Fruit fly (Drosophila melanogaster) whole organism, embryonic: ENCODE measurements around the gene CG43184.

Source experiments
- Abd-B ChIP-seq: fragments of 200-800 bp; sonication (Bioruptor generic); optimal IDR thresholded peaks from 2 replicates; lab custom pipeline; 2018; ENCODE audit warnings: missing biosample characterization, mild to moderate bottlenecking, missing genetic modification characterization, moderate library complexity
- Ada2b ChIP-seq: fragments of 200-800 bp; sonication (Bioruptor generic); IDR thresholded peaks from 2 replicates; pipeline ENCODE4 v1.3.6; 2022; ENCODE audit warnings: missing biosample characterization, missing genetic modification characterization
- Blimp-1 ChIP-seq: fragments of 200-800 bp; sonication (Bioruptor generic); optimal IDR thresholded peaks from 3 replicates; lab custom pipeline; 2018; ENCODE audit warnings: missing biosample characterization, missing genetic modification characterization, mild to moderate bottlenecking, moderate library complexity, missing genetic modification reagents
- C15 ChIP-seq: fragments of 200-800 bp; sonication (Bioruptor generic); IDR thresholded peaks from 3 replicates; pipeline ENCODE4 v1.3.6; 2022; ENCODE audit warnings: missing biosample characterization, missing genetic modification characterization
- CG10654 ChIP-seq: fragments of 200-800 bp; sonication (Bioruptor generic); optimal IDR thresholded peaks from 2 replicates; lab custom pipeline; 2016; ENCODE audit warnings: missing biosample characterization, missing genetic modification characterization
- CG11247 ChIP-seq: fragments of 200-800 bp; sonication (Bioruptor generic); IDR thresholded peaks from 2 replicates; pipeline ENCODE4 v1.3.6; 2022; ENCODE audit warnings: missing biosample characterization, missing genetic modification characterization
- CG14667 ChIP-seq: fragments of 200-800 bp; sonication (Bioruptor generic); IDR thresholded peaks from 2 replicates; pipeline ENCODE4 v1.3.6; 2022; ENCODE audit warnings: missing biosample characterization, missing genetic modification characterization
- CG1602 ChIP-seq: fragments of 200-800 bp; sonication (Bioruptor generic); optimal IDR thresholded peaks from 3 replicates; lab custom pipeline; 2016; ENCODE audit warnings: missing biosample characterization, missing genetic modification characterization
- CG17568 ChIP-seq: fragments of 200-800 bp; sonication (Bioruptor generic); optimal IDR thresholded peaks from 2 replicates; lab custom pipeline; 2018; ENCODE audit warnings: missing biosample characterization, mild to moderate bottlenecking, missing genetic modification characterization, moderate library complexity
- CG17912 ChIP-seq: fragments of 200-800 bp; sonication (Bioruptor generic); optimal IDR thresholded peaks from 2 replicates; lab custom pipeline; 2018; ENCODE audit warnings: missing biosample characterization, mild to moderate bottlenecking, missing genetic modification characterization
- CG2199 ChIP-seq: fragments of 200-800 bp; sonication (Bioruptor generic); IDR thresholded peaks from 3 replicates; pipeline ENCODE4 v1.3.6; 2022; ENCODE audit warnings: missing biosample characterization, missing genetic modification characterization
- CG2678 ChIP-seq: fragments of 200-800 bp; sonication (Bioruptor generic); optimal IDR thresholded peaks from 3 replicates; lab custom pipeline; 2019; ENCODE audit warnings: missing biosample characterization, mild to moderate bottlenecking, missing genetic modification characterization, moderate library complexity
- CG2712 ChIP-seq: fragments of 200-800 bp; optimal IDR thresholded peaks from 3 replicates; lab custom pipeline; 2019; ENCODE audit warnings: missing biosample characterization, mild to moderate bottlenecking, missing genetic modification characterization, moderate library complexity
- CG2875 ChIP-seq: fragments of 200-800 bp; sonication (Bioruptor generic); optimal IDR thresholded peaks from 2 replicates; lab custom pipeline; 2017; ENCODE audit warnings: missing biosample characterization, mild to moderate bottlenecking, missing genetic modification characterization, missing genetic modification reagents
- CG30403 ChIP-seq: fragments of 200-800 bp; sonication (Bioruptor generic); optimal IDR thresholded peaks from 3 replicates; lab custom pipeline; 2016; ENCODE audit warnings: missing biosample characterization, missing genetic modification characterization
- CG33213 ChIP-seq: fragments of 200-800 bp; sonication (Bioruptor generic); optimal IDR thresholded peaks from 3 replicates; lab custom pipeline; 2016; ENCODE audit warnings: missing biosample characterization, missing genetic modification characterization
- CG4820 ChIP-seq: fragments of 200-800 bp; sonication (Bioruptor generic); optimal IDR thresholded peaks from 3 replicates; lab custom pipeline; 2016; ENCODE audit warnings: missing biosample characterization, missing genetic modification characterization
- CG4854 ChIP-seq: fragments of 200-800 bp; sonication (Bioruptor generic); optimal IDR thresholded peaks from 2 replicates; lab custom pipeline; 2016; ENCODE audit warnings: missing biosample characterization, missing genetic modification characterization, inconsistent platforms
- CG6254 ChIP-seq: fragments of 200-800 bp; sonication (Bioruptor generic); optimal IDR thresholded peaks from 3 replicates; lab custom pipeline; 2017; ENCODE audit warnings: mild to moderate bottlenecking, missing biosample characterization, missing genetic modification reagents, missing genetic modification characterization
- CG8478 ChIP-seq: fragments of >200 bp; optimal IDR thresholded peaks from 2 replicates; lab custom pipeline; 2018
- CG8924 ChIP-seq: fragments of 200-800 bp; optimal IDR thresholded peaks from 3 replicates; lab custom pipeline; 2019; ENCODE audit warnings: missing biosample characterization, mild to moderate bottlenecking, missing genetic modification characterization, moderate library complexity
- CG9215 ChIP-seq: fragments of 200-800 bp; sonication (Bioruptor generic); IDR thresholded peaks from 2 replicates; pipeline ENCODE4 v1.3.6; 2022; ENCODE audit warnings: missing biosample characterization, missing genetic modification characterization
- CG9817 ChIP-seq: fragments of 200-800 bp; sonication (Bioruptor generic); optimal IDR thresholded peaks from 2 replicates; lab custom pipeline; 2018; ENCODE audit warnings: missing biosample characterization, mild to moderate bottlenecking, missing genetic modification characterization, moderate library complexity
- CG9876 ChIP-seq: fragments of 200-800 bp; sonication (Bioruptor generic); optimal IDR thresholded peaks from 2 replicates; lab custom pipeline; 2016; ENCODE audit warnings: missing biosample characterization, missing genetic modification characterization
- HHEX ChIP-seq: fragments of 200-800 bp; sonication (Bioruptor generic); optimal IDR thresholded peaks from 3 replicates; lab custom pipeline; 2017; ENCODE audit warnings: missing biosample characterization, mild to moderate bottlenecking, missing genetic modification characterization, missing genetic modification reagents
- HLH3B ChIP-seq: fragments of 200-800 bp; sonication (Bioruptor generic); IDR thresholded peaks from 2 replicates; pipeline ENCODE4 v1.3.6; 2022; ENCODE audit warnings: missing biosample characterization, missing genetic modification characterization
- Lhr ChIP-seq: fragments of 200-800 bp; sonication (Bioruptor generic); optimal IDR thresholded peaks from 3 replicates; lab custom pipeline; 2017; ENCODE audit warnings: mild to moderate bottlenecking, missing biosample characterization, missing genetic modification reagents, missing genetic modification characterization
- Lim3 ChIP-seq: fragments of 200-800 bp; sonication (Bioruptor generic); IDR thresholded peaks from 2 replicates; pipeline ENCODE4 v1.3.6; 2022; ENCODE audit warnings: missing biosample characterization, missing genetic modification characterization
- MBD-R2 ChIP-seq: fragments of 200-800 bp; sonication (Bioruptor generic); IDR thresholded peaks from 2 replicates; pipeline ENCODE4 v1.3.6; 2022; ENCODE audit warnings: missing biosample characterization, missing genetic modification characterization
- Nf-YC ChIP-seq: fragments of 200-800 bp; optimal IDR thresholded peaks from 3 replicates; lab custom pipeline; 2019; ENCODE audit warnings: missing biosample characterization, mild to moderate bottlenecking, missing genetic modification characterization, moderate library complexity
- Opbp ChIP-seq: fragments of 200-800 bp; sonication (Bioruptor generic); IDR thresholded peaks from 3 replicates; pipeline ENCODE4 v1.3.6; 2022; ENCODE audit warnings: missing biosample characterization, missing genetic modification characterization; ENCODE audit not compliant: partially characterized antibody
- Stat92E ChIP-seq, 3 experiments: fragments of >200 bp in 2 of 3; fragments of 200-800 bp in 1 of 3; sonication (Bioruptor generic) in 1 of 3; optimal IDR thresholded peaks; 2 replicates each; lab custom pipeline; 2017 to 2019; ENCODE audit warnings: missing biosample characterization in 3 of 3, missing genetic modification characterization in 3 of 3, mild to moderate bottlenecking in 1 of 3, moderate library complexity in 1 of 3
- Xrp1 ChIP-seq: fragments of 200-800 bp; sonication (Bioruptor generic); IDR thresholded peaks from 2 replicates; pipeline ENCODE4 v1.3.6; 2022; ENCODE audit warnings: missing biosample characterization, missing genetic modification characterization
- ab ChIP-seq: fragments of 200-800 bp; sonication (Bioruptor generic); optimal IDR thresholded peaks from 2 replicates; lab custom pipeline; 2016; ENCODE audit warnings: missing biosample characterization, missing genetic modification characterization
- ase ChIP-seq: fragments of 200-800 bp; sonication (Bioruptor generic); IDR thresholded peaks from 3 replicates; pipeline ENCODE4 v1.3.6; 2022; ENCODE audit warnings: missing biosample characterization, missing genetic modification characterization
- btn ChIP-seq: fragments of 200-800 bp; sonication (Bioruptor generic); optimal IDR thresholded peaks from 2 replicates; lab custom pipeline; 2016; ENCODE audit warnings: missing biosample characterization, missing genetic modification characterization
- cad ChIP-seq: fragments of >200 bp; optimal IDR thresholded peaks from 2 replicates; lab custom pipeline; 2017; ENCODE audit warnings: missing biosample characterization, missing genetic modification characterization
- crol ChIP-seq: fragments of 200-800 bp; sonication (Bioruptor generic); IDR thresholded peaks from 2 replicates; pipeline ENCODE4 v1.3.6; 2022; ENCODE audit warnings: missing biosample characterization, missing genetic modification characterization
- cwo ChIP-seq: fragments of 200-800 bp; sonication (Bioruptor generic); optimal IDR thresholded peaks from 3 replicates; lab custom pipeline; 2017; ENCODE audit warnings: missing biosample characterization, missing genetic modification characterization, mild to moderate bottlenecking, moderate library complexity, missing genetic modification reagents
- gem ChIP-seq: fragments of 200-800 bp; sonication (Bioruptor generic); optimal IDR thresholded peaks from 2 replicates; lab custom pipeline; 2019; ENCODE audit warnings: missing biosample characterization, mild to moderate bottlenecking, missing genetic modification characterization, moderate library complexity
- gfzf ChIP-seq: fragments of 200-800 bp; sonication (Bioruptor generic); optimal IDR thresholded peaks from 2 replicates; lab custom pipeline; 2016; ENCODE audit warnings: missing biosample characterization, mild to moderate bottlenecking, missing genetic modification characterization, moderate library complexity
- hkb ChIP-seq, 2 experiments: fragments of 200-800 bp in 1 of 2; fragments of >200 bp in 1 of 2; sonication (Bioruptor generic) in 1 of 2; IDR thresholded peaks in 1 of 2; optimal IDR thresholded peaks in 1 of 2; 2 replicates each; pipeline versions ENCODE4 v1.3.6 to Lab custom; 2017 to 2022; ENCODE audit warnings: missing biosample characterization in 1 of 2, missing genetic modification characterization in 1 of 2
- jumu ChIP-seq: fragments of 200-800 bp; sonication (Bioruptor generic); optimal IDR thresholded peaks from 3 replicates; lab custom pipeline; 2016; ENCODE audit warnings: missing biosample characterization, missing genetic modification characterization
- kay ChIP-seq: fragments of 200-800 bp; sonication (Bioruptor generic); optimal IDR thresholded peaks from 2 replicates; lab custom pipeline; 2016; ENCODE audit warnings: missing biosample characterization, missing genetic modification characterization
- kni ChIP-seq: fragments of 200-800 bp; sonication (Bioruptor generic); optimal IDR thresholded peaks from 3 replicates; lab custom pipeline; 2017; ENCODE audit warnings: mild to moderate bottlenecking, missing biosample characterization, missing genetic modification reagents, missing genetic modification characterization
- knrl ChIP-seq: fragments of 200-800 bp; sonication (Bioruptor generic); IDR thresholded peaks from 3 replicates; pipeline ENCODE4 v1.3.6; 2022; ENCODE audit warnings: missing biosample characterization, missing genetic modification characterization; ENCODE audit not compliant: partially characterized antibody
- luna ChIP-seq: fragments of 200-800 bp; sonication (Bioruptor generic); optimal IDR thresholded peaks from 2 replicates; lab custom pipeline; 2016; ENCODE audit warnings: missing biosample characterization, missing genetic modification characterization
- nmo ChIP-seq: fragments of 200-800 bp; sonication (Bioruptor generic); optimal IDR thresholded peaks from 2 replicates; lab custom pipeline; 2018; ENCODE audit warnings: missing biosample characterization, mild to moderate bottlenecking, missing genetic modification characterization, moderate library complexity
- org-1 ChIP-seq: fragments of 200-800 bp; sonication (Bioruptor generic); optimal IDR thresholded peaks from 2 replicates; lab custom pipeline; 2017; ENCODE audit warnings: missing biosample characterization, missing genetic modification characterization
- row ChIP-seq: fragments of 200-800 bp; sonication (Bioruptor generic); IDR thresholded peaks from 3 replicates; pipeline ENCODE4 v1.3.6; 2022; ENCODE audit warnings: missing biosample characterization, missing genetic modification characterization
- ssp ChIP-seq: fragments of 200-800 bp; sonication (Bioruptor generic); IDR thresholded peaks from 2 replicates; pipeline ENCODE4 v1.3.6; 2022; ENCODE audit warnings: missing biosample characterization, missing genetic modification characterization

CG43184 gene

DNA sequence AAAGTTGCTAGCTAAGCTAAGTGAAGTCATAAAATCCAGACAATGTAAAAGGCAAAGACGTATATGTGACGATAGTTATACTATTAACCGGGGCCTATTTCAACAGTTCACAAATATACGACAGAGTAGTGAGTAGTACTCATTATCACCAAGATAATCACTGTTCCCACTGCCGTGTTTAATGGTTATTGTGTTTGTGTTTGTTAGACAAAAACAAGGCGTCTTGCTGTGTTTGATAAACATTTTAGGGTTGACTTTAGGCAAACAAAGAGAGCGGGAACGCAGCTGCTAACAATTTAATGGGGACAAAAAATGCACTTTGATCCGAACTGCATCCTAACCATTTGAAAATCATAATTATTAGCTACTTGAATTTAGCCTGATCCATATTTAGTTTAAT is 27.9 kb downstream of the CG43184 start (continued):
- TF ChIP-seq CG4820: peak; percentile 62
- TF ChIP-seq CG2678 (tag; lab: Kevin White, UChicago): peak; percentile 86
- TF ChIP-seq Stat92E (GFP tag; optimal IDR thresholded peaks at IDR 0.05; lab: Kevin White, UChicago): no peak
- peak; percentile 90 for TF ChIP-seq CG2875 (GFP tag; lab: Kevin White, UChicago)
- no peak for TF ChIP-seq ab
- TF ChIP-seq CG1602 (GFP tag; lab: Kevin White, UChicago): peak; percentile 66
- no peak for TF ChIP-seq gfzf (GFP tag; lab: Kevin White, UChicago)
- no peak for TF ChIP-seq row (GFP tag; lab: Robert Waterston, UW)
- TF ChIP-seq Lim3 (GFP tag; lab: Robert Waterston, UW): no peak
- no peak for TF ChIP-seq Abd-B (GFP tag; lab: Kevin White, UChicago)
- TF ChIP-seq CG4854 (GFP tag; lab: Kevin White, UChicago): peak; percentile 49
- peak; percentile 24 for TF ChIP-seq CG33213 (GFP tag; lab: Kevin White, UChicago)
- TF ChIP-seq CG9876: no peak
- TF ChIP-seq Lhr (GFP tag; lab: Kevin White, UChicago): peak; percentile 82
- no peak for TF ChIP-seq luna (GFP tag; lab: Kevin White, UChicago)
- no peak for TF ChIP-seq nmo (GFP tag; lab: Kevin White, UChicago)
- TF ChIP-seq Opbp (GFP tag; lab: Robert Waterston, UW): no peak
- no peak for TF ChIP-seq CG8478 (lab: Kevin White, UChicago)
- peak; percentile 82 for TF ChIP-seq Blimp-1 (GFP tag; lab: Kevin White, UChicago)
- no peak for TF ChIP-seq CG9215 (GFP tag; lab: Robert Waterston, UW)
- peak; percentile 70 for TF ChIP-seq Xrp1 (GFP tag; lab: Robert Waterston, UW)
- TF ChIP-seq kni (GFP tag; lab: Kevin White, UChicago): no peak
- no peak for TF ChIP-seq ssp
- TF ChIP-seq gem (tag; lab: Kevin White, UChicago): peak; percentile 77
- peak; percentile 77 for TF ChIP-seq HHEX
- no peak for TF ChIP-seq crol
- peak; percentile 80 for TF ChIP-seq CG2712 (tag; lab: Kevin White, UChicago)
- no peak for TF ChIP-seq Nf-YC (tag; lab: Kevin White, UChicago)
- peak; percentile 86 for TF ChIP-seq CG17912 (GFP tag; lab: Kevin White, UChicago)
- peak; percentile 28 for TF ChIP-seq cwo (GFP tag; lab: Kevin White, UChicago)
- peak; percentile 87 for TF ChIP-seq CG8924 (tag; lab: Kevin White, UChicago)
- no peak for TF ChIP-seq C15 (GFP tag; lab: Robert Waterston, UW)
- TF ChIP-seq CG9817 (tag; lab: Kevin White, UChicago): no peak
- 0 out of 3 replicates have a peak, but pooled peaks have one; percentile 13 for TF ChIP-seq CG2199 (GFP tag; lab: Robert Waterston, UW)
- no peak for TF ChIP-seq knrl
- TF ChIP-seq HLH3B (GFP tag; lab: Robert Waterston, UW): no peak; the same call in 1 of the 2 replicates
- TF ChIP-seq kay (GFP tag; lab: Kevin White, UChicago): peak; percentile 15
- TF ChIP-seq CG30403 (GFP tag; lab: Kevin White, UChicago): peak; percentile 8
- no peak for TF ChIP-seq Ada2b
- TF ChIP-seq hkb (optimal IDR thresholded peaks at IDR 0.05; lab: Kevin White, UChicago): no peak
- TF ChIP-seq hkb (GFP tag; IDR thresholded peaks at IDR 0.05; lab: Robert Waterston, UW): peak; percentile 36; the same call in 1 of the 2 replicates
- peak; percentile 85 for TF ChIP-seq org-1
- no peak for TF ChIP-seq CG14667 (GFP tag; lab: Robert Waterston, UW)
- TF ChIP-seq CG11247 (GFP tag; lab: Robert Waterston, UW): no peak
- TF ChIP-seq MBD-R2: no peak
- TF ChIP-seq CG17568 (GFP tag; lab: Kevin White, UChicago): peak; percentile 75
- peak; percentile 59 for TF ChIP-seq btn (GFP tag; lab: Kevin White, UChicago)
- no peak for TF ChIP-seq jumu (GFP tag; lab: Kevin White, UChicago)
- peak; percentile 74 for TF ChIP-seq CG6254
- TF ChIP-seq cad (GFP tag; lab: Kevin White, UChicago): no peak
- TF ChIP-seq ase (GFP tag; lab: Robert Waterston, UW): no peak
- peak; percentile 66 for TF ChIP-seq CG10654
